Fruit fly (Drosophila melanogaster) whole organism, embryonic: ENCODE results near the gene moody.

Source experiments
- B-H1 ChIP-seq: fragments of 200-800 bp; sonication (Bioruptor generic); IDR thresholded peaks from 3 replicates; pipeline ENCODE4 v1.3.6; 2022; ENCODE audit warnings: missing biosample characterization, missing genetic modification characterization
- CG10321 ChIP-seq: fragments of 200-800 bp; sonication (Bioruptor generic); IDR thresholded peaks from 2 replicates; pipeline ENCODE4 v1.3.6; 2022; ENCODE audit warnings: missing biosample characterization, missing genetic modification characterization
- CG10366 ChIP-seq: fragments of 200-800 bp; sonication (Bioruptor generic); IDR thresholded peaks from 2 replicates; pipeline ENCODE4 v1.3.6; 2022; ENCODE audit warnings: missing biosample characterization, missing genetic modification characterization
- CG10462 ChIP-seq: fragments of 200-800 bp; sonication (Bioruptor generic); optimal IDR thresholded peaks from 2 replicates; lab custom pipeline; 2016; ENCODE audit warnings: missing biosample characterization, missing genetic modification characterization
- CG10543 ChIP-seq: fragments of 200-800 bp; sonication (Bioruptor generic); optimal IDR thresholded peaks from 3 replicates; lab custom pipeline; 2017; ENCODE audit warnings: missing biosample characterization, mild to moderate bottlenecking, missing genetic modification characterization, moderate library complexity
- CG12769 ChIP-seq: fragments of 200-800 bp; sonication (Bioruptor generic); optimal IDR thresholded peaks from 2 replicates; lab custom pipeline; 2019; ENCODE audit warnings: missing biosample characterization, mild to moderate bottlenecking, missing genetic modification characterization, moderate library complexity
- CG12942 ChIP-seq: fragments of 200-800 bp; sonication (Bioruptor generic); optimal IDR thresholded peaks from 3 replicates; lab custom pipeline; 2016; ENCODE audit warnings: missing biosample characterization, missing genetic modification characterization
- CG13775 ChIP-seq: fragments of 200-800 bp; sonication (Bioruptor generic); optimal IDR thresholded peaks from 3 replicates; lab custom pipeline; 2017; ENCODE audit warnings: missing biosample characterization, mild to moderate bottlenecking, missing genetic modification characterization
- CG1529 ChIP-seq: fragments of 200-800 bp; sonication (Bioruptor generic); optimal IDR thresholded peaks from 3 replicates; lab custom pipeline; 2018; ENCODE audit warnings: missing biosample characterization, missing genetic modification characterization
- CG15514 ChIP-seq: fragments of 200-800 bp; sonication (Bioruptor generic); optimal IDR thresholded peaks from 3 replicates; lab custom pipeline; 2017; ENCODE audit warnings: missing biosample characterization, missing genetic modification characterization, mild to moderate bottlenecking, moderate library complexity, missing genetic modification reagents
- CG15601 ChIP-seq: fragments of 200-800 bp; sonication (Bioruptor generic); optimal IDR thresholded peaks from 3 replicates; lab custom pipeline; 2019; ENCODE audit warnings: missing biosample characterization, mild to moderate bottlenecking, missing genetic modification characterization, moderate library complexity
- CG17359 ChIP-seq: fragments of 200-800 bp; sonication (Bioruptor generic); optimal IDR thresholded peaks from 3 replicates; lab custom pipeline; 2018; ENCODE audit warnings: missing biosample characterization, mild to moderate bottlenecking, missing genetic modification characterization, moderate library complexity
- CG2129 ChIP-seq: fragments of 200-800 bp; sonication (Bioruptor generic); IDR thresholded peaks from 2 replicates; pipeline ENCODE4 v1.3.6; 2022; ENCODE audit warnings: missing biosample characterization, missing genetic modification characterization; ENCODE audit not compliant: partially characterized antibody
- CG2678 ChIP-seq: fragments of 200-800 bp; sonication (Bioruptor generic); optimal IDR thresholded peaks from 3 replicates; lab custom pipeline; 2019; ENCODE audit warnings: missing biosample characterization, mild to moderate bottlenecking, missing genetic modification characterization, moderate library complexity
- CG4328 ChIP-seq: fragments of 200-800 bp; sonication (Bioruptor generic); optimal IDR thresholded peaks from 3 replicates; lab custom pipeline; 2017; ENCODE audit warnings: missing biosample characterization, missing genetic modification reagents, missing genetic modification characterization
- CG5180 ChIP-seq: fragments of 200-800 bp; sonication (Bioruptor generic); optimal IDR thresholded peaks from 3 replicates; lab custom pipeline; 2017; ENCODE audit warnings: missing biosample characterization, missing genetic modification characterization, mild to moderate bottlenecking, moderate library complexity, missing genetic modification reagents
- CG7556 ChIP-seq: fragments of 200-800 bp; sonication (Bioruptor generic); optimal IDR thresholded peaks from 2 replicates; lab custom pipeline; 2017; ENCODE audit warnings: missing biosample characterization, mild to moderate bottlenecking, missing genetic modification characterization
- CG8359 ChIP-seq: fragments of 200-800 bp; sonication (Bioruptor generic); optimal IDR thresholded peaks from 2 replicates; lab custom pipeline; 2017; ENCODE audit warnings: missing biosample characterization, mild to moderate bottlenecking, missing genetic modification characterization, borderline replicate concordance
- CG9817 ChIP-seq: fragments of 200-800 bp; sonication (Bioruptor generic); optimal IDR thresholded peaks from 2 replicates; lab custom pipeline; 2018; ENCODE audit warnings: missing biosample characterization, mild to moderate bottlenecking, missing genetic modification characterization, moderate library complexity
- Drgx ChIP-seq: fragments of 200-800 bp; sonication (Bioruptor generic); IDR thresholded peaks from 2 replicates; pipeline ENCODE4 v1.3.6; 2022; ENCODE audit warnings: missing biosample characterization, missing genetic modification characterization
- ERR ChIP-seq: fragments of 200-800 bp; sonication (Bioruptor generic); optimal IDR thresholded peaks from 2 replicates; lab custom pipeline; 2016; ENCODE audit warnings: missing biosample characterization, missing genetic modification characterization
- Ets97D ChIP-seq: fragments of 200-800 bp; sonication (Bioruptor generic); optimal IDR thresholded peaks from 3 replicates; lab custom pipeline; 2016; ENCODE audit warnings: missing biosample characterization, missing genetic modification characterization
- Gug ChIP-seq: fragments of 200-800 bp; sonication (Bioruptor generic); IDR thresholded peaks from 4 replicates; pipeline ENCODE4 v1.3.6; 2022; ENCODE audit warnings: missing biosample characterization, missing genetic modification characterization
- HLH4C ChIP-seq: fragments of 200-800 bp; sonication (Bioruptor generic); IDR thresholded peaks from 3 replicates; pipeline ENCODE4 v1.3.6; 2022; ENCODE audit warnings: missing biosample characterization, missing genetic modification characterization; ENCODE audit not compliant: partially characterized antibody
- Hmx ChIP-seq: fragments of 200-800 bp; sonication (Bioruptor generic); optimal IDR thresholded peaks from 2 replicates; lab custom pipeline; 2016; ENCODE audit warnings: missing biosample characterization, missing genetic modification characterization
- Hr3 ChIP-seq: fragments of 200-800 bp; sonication (Bioruptor generic); optimal IDR thresholded peaks from 3 replicates; lab custom pipeline; 2016; ENCODE audit warnings: missing biosample characterization, missing genetic modification characterization
- Jarid2 ChIP-seq: fragments of 200-800 bp; sonication (Bioruptor generic); optimal IDR thresholded peaks from 3 replicates; lab custom pipeline; 2017; ENCODE audit warnings: mild to moderate bottlenecking, missing biosample characterization, missing genetic modification reagents, missing genetic modification characterization
- Lim3 ChIP-seq: fragments of 200-800 bp; sonication (Bioruptor generic); IDR thresholded peaks from 2 replicates; pipeline ENCODE4 v1.3.6; 2022; ENCODE audit warnings: missing biosample characterization, missing genetic modification characterization
- Lpt ChIP-seq: fragments of >200 bp; optimal IDR thresholded peaks from 2 replicates; lab custom pipeline; 2018; ENCODE audit warnings: missing biosample characterization, missing genetic modification characterization
- Ptx1 ChIP-seq: fragments of 200-800 bp; sonication (Bioruptor generic); IDR thresholded peaks from 2 replicates; pipeline ENCODE4 v1.3.6; 2022; ENCODE audit warnings: missing biosample characterization, missing genetic modification characterization
- Rfx ChIP-seq: fragments of 200-800 bp; sonication (Bioruptor generic); IDR thresholded peaks from 2 replicates; pipeline ENCODE4 v1.3.6; 2022; ENCODE audit warnings: missing biosample characterization, missing genetic modification characterization
- Sin3A ChIP-seq: fragments of >200 bp; optimal IDR thresholded peaks from 2 replicates; lab custom pipeline; 2018
- Stat92E ChIP-seq, 3 experiments: fragments of >200 bp in 2 of 3; fragments of 200-800 bp in 1 of 3; sonication (Bioruptor generic) in 1 of 3; optimal IDR thresholded peaks; 2 replicates each; lab custom pipeline; 2017 to 2019; ENCODE audit warnings: missing biosample characterization in 3 of 3, missing genetic modification characterization in 3 of 3, mild to moderate bottlenecking in 1 of 3, moderate library complexity in 1 of 3
- cg ChIP-seq: fragments of 200-800 bp; sonication (Bioruptor generic); optimal IDR thresholded peaks from 3 replicates; lab custom pipeline; 2019; ENCODE audit warnings: missing biosample characterization, mild to moderate bottlenecking, missing genetic modification characterization, moderate library complexity
- chinmo ChIP-seq: fragments of 200-800 bp; sonication (Bioruptor generic); IDR thresholded peaks from 4 replicates; pipeline ENCODE4 v1.3.6; 2022; ENCODE audit warnings: missing biosample characterization, missing genetic modification characterization; ENCODE audit not compliant: partially characterized antibody
- chm ChIP-seq: fragments of 200-800 bp; sonication (Bioruptor generic); IDR thresholded peaks from 2 replicates; pipeline ENCODE4 v1.3.6; 2022; ENCODE audit warnings: missing biosample characterization, missing genetic modification characterization
- ci ChIP-seq: fragments of 200-800 bp; sonication (Bioruptor generic); IDR thresholded peaks from 3 replicates; pipeline ENCODE4 v1.3.6; 2022; ENCODE audit warnings: missing biosample characterization, missing genetic modification characterization
- cwo ChIP-seq: fragments of 200-800 bp; sonication (Bioruptor generic); optimal IDR thresholded peaks from 3 replicates; lab custom pipeline; 2017; ENCODE audit warnings: missing biosample characterization, missing genetic modification characterization, mild to moderate bottlenecking, moderate library complexity, missing genetic modification reagents
- da ChIP-seq: fragments of 200-800 bp; sonication (Bioruptor generic); optimal IDR thresholded peaks from 2 replicates; lab custom pipeline; 2016; ENCODE audit warnings: missing biosample characterization, missing genetic modification characterization
- grau ChIP-seq: fragments of 200-800 bp; optimal IDR thresholded peaks from 3 replicates; lab custom pipeline; 2019; ENCODE audit warnings: missing biosample characterization, mild to moderate bottlenecking, missing genetic modification characterization, moderate library complexity
- knrl ChIP-seq: fragments of 200-800 bp; sonication (Bioruptor generic); IDR thresholded peaks from 3 replicates; pipeline ENCODE4 v1.3.6; 2022; ENCODE audit warnings: missing biosample characterization, missing genetic modification characterization; ENCODE audit not compliant: partially characterized antibody
- nmo ChIP-seq: fragments of 200-800 bp; sonication (Bioruptor generic); optimal IDR thresholded peaks from 2 replicates; lab custom pipeline; 2018; ENCODE audit warnings: missing biosample characterization, mild to moderate bottlenecking, missing genetic modification characterization, moderate library complexity
- odd ChIP-seq: fragments of 200-800 bp; sonication (Bioruptor generic); optimal IDR thresholded peaks from 2 replicates; lab custom pipeline; 2017; ENCODE audit warnings: missing biosample characterization, mild to moderate bottlenecking, missing genetic modification characterization
- pros ChIP-seq: fragments of 200-800 bp; sonication (Bioruptor generic); optimal IDR thresholded peaks from 3 replicates; lab custom pipeline; 2019; ENCODE audit warnings: missing biosample characterization, mild to moderate bottlenecking, missing genetic modification characterization, moderate library complexity
- rib ChIP-seq: fragments of 200-800 bp; sonication (Bioruptor generic); IDR thresholded peaks from 2 replicates; pipeline ENCODE4 v1.3.6; 2022; ENCODE audit warnings: missing biosample characterization, missing genetic modification characterization
- salm ChIP-seq: fragments of 200-800 bp; sonication (Bioruptor generic); optimal IDR thresholded peaks from 2 replicates; lab custom pipeline; 2018; ENCODE audit warnings: missing biosample characterization, mild to moderate bottlenecking, missing genetic modification characterization
- sim ChIP-seq: fragments of 200-800 bp; sonication (Bioruptor generic); IDR thresholded peaks from 2 replicates; pipeline ENCODE4 v1.3.6; 2022; ENCODE audit warnings: missing biosample characterization, missing genetic modification characterization
- slou ChIP-seq: fragments of 200-800 bp; sonication (Bioruptor generic); optimal IDR thresholded peaks from 3 replicates; lab custom pipeline; 2016; ENCODE audit warnings: missing biosample characterization, missing genetic modification characterization
- slp2 ChIP-seq: fragments of 200-800 bp; sonication (Bioruptor generic); optimal IDR thresholded peaks from 2 replicates; lab custom pipeline; 2016; ENCODE audit warnings: missing biosample characterization, missing genetic modification characterization
- yki ChIP-seq: fragments of >200 bp; optimal IDR thresholded peaks from 3 replicates; lab custom pipeline; 2018

Gene moody

DNA sequence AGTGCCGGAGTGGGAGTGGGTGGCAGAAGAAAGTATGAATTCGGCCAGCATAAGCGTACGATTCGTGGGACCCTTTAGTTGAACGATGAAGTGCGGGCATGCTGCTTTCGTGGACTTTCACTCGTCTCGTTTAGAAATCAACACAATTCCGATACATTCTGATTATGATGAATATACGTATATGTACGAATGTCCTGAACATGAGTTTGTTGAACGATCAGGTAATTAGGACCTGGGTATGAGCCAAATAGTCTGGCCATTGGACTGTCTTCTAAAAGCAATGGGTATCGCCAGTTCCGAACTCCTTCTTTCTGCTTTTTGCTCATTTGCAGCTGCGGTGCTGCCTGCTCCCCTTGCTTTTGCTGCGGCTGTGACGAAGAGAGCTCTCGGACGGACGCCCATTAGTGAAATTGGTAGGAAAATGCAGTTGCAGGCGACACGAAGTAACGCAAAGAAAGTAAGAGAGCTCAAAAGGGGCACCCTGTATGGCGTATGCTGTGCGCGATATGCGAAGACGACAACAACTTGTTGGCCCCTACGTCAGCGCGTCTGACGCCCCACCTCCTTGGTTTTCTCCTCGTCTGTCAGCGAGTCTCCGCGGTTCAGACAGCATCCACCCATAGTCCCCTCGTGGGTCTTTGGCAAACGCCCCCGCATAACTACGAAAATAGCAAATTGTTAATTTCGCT is 13.0 kb downstream of the moody start (continued):
- TF ChIP-seq Ets97D (GFP tag; lab: Kevin White, UChicago) (no peak), Lpt (no peak), CG15601 (tag; lab: Kevin White, UChicago) (peak; percentile 4), B-H1 (GFP tag; lab: Robert Waterston, UW) (no peak), Gug (no peak), slou (GFP tag; lab: Kevin White, UChicago) (no peak), nmo (GFP tag; lab: Kevin White, UChicago) (peak; percentile 30), CG8359 (no peak), CG13775 (no peak), CG2678 (tag; lab: Kevin White, UChicago) (peak; percentile 42), salm (no peak), grau (tag; lab: Kevin White, UChicago) (peak; percentile 2), Hr3 (peak; percentile 25), CG1529 (GFP tag; lab: Kevin White, UChicago) (peak; percentile 4), Ptx1 (peak; percentile 18; the same call in 1 of the 2 replicates), CG10366 (peak; percentile 60), CG12942 (GFP tag; lab: Kevin White, UChicago) (peak; percentile 14), rib (GFP tag; lab: Robert Waterston, UW) (0 out of 2 replicates have a peak, but pooled peaks have one; percentile 53), CG7556 (GFP tag; lab: Kevin White, UChicago) (peak; percentile 2), CG2129 (GFP tag; lab: Robert Waterston, UW) (no peak)

- no peak for TF ChIP-seq slp2 (GFP tag; lab: Kevin White, UChicago)
- TF ChIP-seq CG12769 (tag; lab: Kevin White, UChicago) = peak; percentile 92
- no peak for TF ChIP-seq Sin3A
- peak; percentile 13 for TF ChIP-seq pros (GFP tag; lab: Kevin White, UChicago)
- TF ChIP-seq CG4328 = no peak
- TF ChIP-seq odd (GFP tag; lab: Kevin White, UChicago) = peak; percentile 11
- TF ChIP-seq CG17359 = no peak
- TF ChIP-seq Rfx (GFP tag; lab: Robert Waterston, UW) = peak; percentile 19
- peak; percentile 74 for TF ChIP-seq CG5180 (GFP tag; lab: Kevin White, UChicago)
- TF ChIP-seq CG9817 (tag; lab: Kevin White, UChicago) = no peak
- peak; percentile 43; the same call in 1 of the 2 replicates for TF ChIP-seq chm (GFP tag; lab: Robert Waterston, UW)
- TF ChIP-seq HLH4C (GFP tag; lab: Robert Waterston, UW) = 0 out of 3 replicates have a peak, but pooled peaks have one; percentile 18
- TF ChIP-seq nmo (GFP tag; lab: Kevin White, UChicago) = no peak
- peak; percentile 32 for TF ChIP-seq cg (GFP tag; lab: Kevin White, UChicago)
- TF ChIP-seq Jarid2 (GFP tag; lab: Kevin White, UChicago) = peak; percentile 76
- TF ChIP-seq cwo (GFP tag; lab: Kevin White, UChicago) = peak; percentile 14
- no peak for TF ChIP-seq Hmx
- no peak for TF ChIP-seq CG10321 (GFP tag; lab: Robert Waterston, UW)
- peak; percentile 82 for TF ChIP-seq chinmo (GFP tag; lab: Robert Waterston, UW)
- peak; percentile 7 for TF ChIP-seq CG15514 (GFP tag; lab: Kevin White, UChicago)
- TF ChIP-seq sim (GFP tag; lab: Robert Waterston, UW) = no peak
- peak; percentile 89 for TF ChIP-seq CG10543 (GFP tag; lab: Kevin White, UChicago)
- peak; percentile 57; the same call in 2 of the 3 replicates for TF ChIP-seq ci
- no peak for TF ChIP-seq yki (lab: Kevin White, UChicago)
- no peak for TF ChIP-seq ERR (GFP tag; lab: Kevin White, UChicago)
- no peak for TF ChIP-seq da (GFP tag; lab: Kevin White, UChicago)
- TF ChIP-seq knrl (GFP tag; lab: Robert Waterston, UW) = 0 out of 3 replicates have a peak, but pooled peaks have one; percentile 25
- TF ChIP-seq Lim3 (GFP tag; lab: Robert Waterston, UW) = no peak
- TF ChIP-seq CG10462 (GFP tag; lab: Kevin White, UChicago) = no peak
- TF ChIP-seq Drgx (GFP tag; lab: Robert Waterston, UW) = peak; percentile 13; the same call in 1 of the 2 replicates
- TF ChIP-seq Stat92E (GFP tag; optimal IDR thresholded peaks at IDR 0.05; lab: Kevin White, UChicago) = no peak
Observed at dm6 chrX:2036383-2036782, 13.5 kb downstream of the moody start.
